Worm (Caenorhabditis elegans) whole organism, late embryonic: ENCODE data around the gene dars-1.

Experiments
- ceh-2 ChIP-seq: sonication (generic microtip); optimal IDR thresholded peaks from 2 replicates; lab custom pipeline; 2016; ENCODE audit warnings: missing genotype, missing genetic modification characterization, missing compliant biosample characterization
- ceh-22 ChIP-seq: sonication (generic microtip); optimal IDR thresholded peaks from 2 replicates; lab custom pipeline; 2017; ENCODE audit warnings: missing biosample characterization, missing genetic modification characterization
- ceh-9 ChIP-seq: sonication (generic microtip); optimal IDR thresholded peaks from 2 replicates; lab custom pipeline; 2016; ENCODE audit warnings: mild to moderate bottlenecking, missing genetic modification characterization, inconsistent platforms, missing compliant biosample characterization
- che-1 ChIP-seq: sonication (generic microtip); optimal IDR thresholded peaks from 2 replicates; lab custom pipeline; 2016; ENCODE audit warnings: mild to moderate bottlenecking, missing genetic modification characterization, missing compliant biosample characterization
- elt-2 ChIP-seq: sonication (generic microtip); optimal IDR thresholded peaks from 2 replicates; lab custom pipeline; 2016; ENCODE audit warnings: missing genetic modification reagents, missing genetic modification characterization, missing compliant biosample characterization
- hlh-6 ChIP-seq: sonication (generic microtip); optimal IDR thresholded peaks from 2 replicates; lab custom pipeline; 2016; ENCODE audit warnings: missing genotype, missing genetic modification characterization, missing compliant biosample characterization
- hlh-8 ChIP-seq: sonication (generic microtip); optimal IDR thresholded peaks from 2 replicates; lab custom pipeline; 2016; ENCODE audit warnings: missing genotype, missing genetic modification characterization, missing compliant biosample characterization
- nhr-11 ChIP-seq: fragments of 150-350 bp; optimal IDR thresholded peaks from 2 replicates; lab custom pipeline; 2014; ENCODE audit warnings: missing biosample characterization, missing genetic modification characterization
- pha-4 ChIP-seq: fragments of 150-350 bp; optimal IDR thresholded peaks from 2 replicates; lab custom pipeline; 2018; ENCODE audit warnings: missing biosample characterization, missing genetic modification reagents, missing genetic modification characterization
- tbx-2 ChIP-seq: sonication (generic microtip); optimal IDR thresholded peaks from 2 replicates; lab custom pipeline; 2016; ENCODE audit warnings: missing genetic modification characterization, missing compliant biosample characterization
- tbx-7 ChIP-seq: sonication (generic microtip); optimal IDR thresholded peaks from 2 replicates; lab custom pipeline; 2016; ENCODE audit warnings: missing genotype, missing genetic modification characterization, missing compliant biosample characterization
- unc-86 ChIP-seq: sonication (generic microtip); optimal IDR thresholded peaks from 2 replicates; lab custom pipeline; 2016; ENCODE audit warnings: missing genetic modification characterization, missing compliant biosample characterization

ce11 chrIII:9488431-9488830 lies 2.6 kb downstream of the dars-1 start, which contains the start of gene nlp-36:
- no peak for TF ChIP-seq hlh-6 (tag; lab: Kevin White, UChicago)
- no peak for TF ChIP-seq hlh-8 (tag; lab: Kevin White, UChicago)
- no peak for TF ChIP-seq tbx-2
- no peak for TF ChIP-seq pha-4 (tag; lab: Kevin White, UChicago)
- no peak for TF ChIP-seq unc-86 (tag; lab: Kevin White, UChicago)
- TF ChIP-seq nhr-11 (tag; lab: Kevin White, UChicago) = no peak
- no peak for TF ChIP-seq ceh-9 (tag; lab: Kevin White, UChicago)
- no peak for TF ChIP-seq ceh-22 (tag; lab: Kevin White, UChicago)
- no peak for TF ChIP-seq tbx-7 (tag; lab: Kevin White, UChicago)
- TF ChIP-seq elt-2 (tag; lab: Kevin White, UChicago) = no peak
- no peak for TF ChIP-seq che-1
- no peak for TF ChIP-seq ceh-2 (tag; lab: Kevin White, UChicago)
